Worm (Caenorhabditis elegans) whole organism, L4 larva: ENCODE measurements around the gene eas-1.

Source experiments
- F10B5.3 ChIP-seq: sonication (generic microtip); optimal IDR thresholded peaks from 2 replicates; lab custom pipeline; 2016; ENCODE audit warnings: mild to moderate bottlenecking, missing genetic modification characterization, missing compliant biosample characterization
- F37D6.2 ChIP-seq: sonication (generic microtip); optimal IDR thresholded peaks from 2 replicates; lab custom pipeline; 2016; ENCODE audit warnings: mild to moderate bottlenecking, missing genetic modification characterization, missing compliant biosample characterization
- F44E2.7 ChIP-seq: fragments of 200-800 bp; sonication (Bioruptor generic); IDR thresholded peaks from 2 replicates; pipeline ENCODE4 v2.1.2; 2022; ENCODE audit warnings: missing genetic modification characterization, missing compliant biosample characterization
- R02D3.7 ChIP-seq: fragments of 150-350 bp; sonication (generic microtip); optimal IDR thresholded peaks from 3 replicates; lab custom pipeline; 2014; ENCODE audit warnings: missing biosample characterization, missing genetic modification characterization
- T20F7.1 ChIP-seq: fragments of 200-800 bp; sonication (Bioruptor generic); optimal IDR thresholded peaks from 2 replicates; lab custom pipeline; 2018; ENCODE audit warnings: mild to moderate bottlenecking, missing genetic modification characterization, missing compliant biosample characterization
- T26A8.4 ChIP-seq: fragments of 200-800 bp; sonication (Bioruptor generic); IDR thresholded peaks from 2 replicates; pipeline ENCODE4 v1.3.6; 2022; ENCODE audit warnings: missing genetic modification characterization, missing compliant biosample characterization
- Y48G9A.11 ChIP-seq: fragments of 200-800 bp; sonication (Bioruptor generic); IDR thresholded peaks from 2 replicates; pipeline ENCODE4 v1.3.6; 2022; ENCODE audit warnings: missing genetic modification reagents, missing genetic modification characterization, missing compliant biosample characterization
- ZK337.2 ChIP-seq: fragments of 200-800 bp; sonication (Bioruptor generic); IDR thresholded peaks from 2 replicates; pipeline ENCODE4 v1.3.6; 2022; ENCODE audit warnings: missing genetic modification reagents, missing genetic modification characterization, missing compliant biosample characterization
- aha-1 ChIP-seq: fragments of 150-350 bp; peaks from one replicate; lab custom pipeline; 2014; ENCODE audit warnings: missing biosample characterization, missing genetic modification characterization
- ama-1 ChIP-seq: fragments of 150-350 bp; optimal IDR thresholded peaks from 2 replicates; lab custom pipeline; 2014; ENCODE audit warnings: inconsistent platforms, mixed read lengths
- attf-4 ChIP-seq: sonication (generic microtip); optimal IDR thresholded peaks from 3 replicates; lab custom pipeline; 2017; ENCODE audit warnings: missing biosample characterization, missing genetic modification characterization
- ceh-28 ChIP-seq: fragments of 150-350 bp; optimal IDR thresholded peaks from 2 replicates; lab custom pipeline; 2014; ENCODE audit warnings: missing biosample characterization, missing genetic modification reagents, missing genetic modification characterization
- ces-1 ChIP-seq: fragments of 150-350 bp; sonication (generic microtip); optimal IDR thresholded peaks from 4 replicates; lab custom pipeline; 2014; ENCODE audit warnings: missing biosample characterization, missing genetic modification reagents, missing genetic modification characterization
- ctbp-1 ChIP-seq: fragments of 200-800 bp; sonication (Bioruptor generic); IDR thresholded peaks from 2 replicates; pipeline ENCODE4 v1.3.6; 2022; ENCODE audit warnings: missing genetic modification reagents, missing genetic modification characterization, missing compliant biosample characterization
- daf-8 ChIP-seq: fragments of 200-800 bp; sonication (Bioruptor generic); IDR thresholded peaks from 2 replicates; pipeline ENCODE4 v1.3.6; 2022; ENCODE audit warnings: missing genetic modification characterization, missing compliant biosample characterization
- dmd-6 ChIP-seq: fragments of 200-800 bp; sonication (Bioruptor generic); IDR thresholded peaks from 2 replicates; pipeline ENCODE4 v1.3.6; 2022; ENCODE audit warnings: missing genetic modification reagents, missing genetic modification characterization, missing compliant biosample characterization
- dmd-8 ChIP-seq: fragments of 200-800 bp; sonication (Bioruptor generic); IDR thresholded peaks from 2 replicates; pipeline ENCODE4 v1.3.6; 2022; ENCODE audit warnings: missing genetic modification characterization, missing compliant biosample characterization
- dpl-1 ChIP-seq: fragments of 150-350 bp; optimal IDR thresholded peaks from 2 replicates; lab custom pipeline; 2014; ENCODE audit warnings: missing biosample characterization, missing genetic modification reagents, missing genetic modification characterization
- duxl-1 ChIP-seq: sonication (generic microtip); optimal IDR thresholded peaks from 2 replicates; lab custom pipeline; 2016; ENCODE audit warnings: mild to moderate bottlenecking, missing genetic modification characterization, moderate library complexity, missing compliant biosample characterization; ENCODE audit not compliant: poor library complexity
- egl-43 ChIP-seq: fragments of 200-800 bp; sonication (Bioruptor generic); IDR thresholded peaks from 2 replicates; pipeline ENCODE4 v1.3.6; 2022; ENCODE audit warnings: missing genetic modification reagents, missing genetic modification characterization, missing compliant biosample characterization
- lin-29 ChIP-seq: fragments of 200-800 bp; sonication (Bioruptor generic); IDR thresholded peaks from 2 replicates; pipeline ENCODE4 v1.3.6; 2022; ENCODE audit warnings: missing genetic modification reagents, missing genetic modification characterization, missing compliant biosample characterization
- lir-3 ChIP-seq: sonication (generic microtip); optimal IDR thresholded peaks from 2 replicates; lab custom pipeline; 2016; ENCODE audit warnings: mild to moderate bottlenecking, missing genetic modification characterization, missing compliant biosample characterization
- nhr-237 ChIP-seq: sonication (generic microtip); optimal IDR thresholded peaks from 2 replicates; lab custom pipeline; 2017; ENCODE audit warnings: missing biosample characterization, missing genetic modification characterization
- nhr-28 ChIP-seq: fragments of 150-350 bp; optimal IDR thresholded peaks from 2 replicates; lab custom pipeline; 2014; ENCODE audit warnings: missing biosample characterization, missing genetic modification characterization
- pha-4 ChIP-seq, 2 experiments: fragments of 150-350 bp in 1 of 2; fragments of 200-800 bp in 1 of 2; sonication (Bioruptor generic) in 1 of 2; IDR thresholded peaks in 1 of 2; optimal IDR thresholded peaks in 1 of 2; 2 replicates each; pipeline versions ENCODE4 v1.3.6 to Lab custom; 2014 to 2022; ENCODE audit warnings: missing genetic modification characterization in 2 of 2, missing genetic modification reagents in 2 of 2, missing biosample characterization in 1 of 2, missing compliant biosample characterization in 1 of 2
- php-3 ChIP-seq: fragments of 200-800 bp; sonication (Bioruptor generic); IDR thresholded peaks from 2 replicates; pipeline ENCODE4 v1.3.6; 2022; ENCODE audit warnings: missing genetic modification reagents, missing genetic modification characterization, missing compliant biosample characterization
- sdz-12 ChIP-seq: fragments of 200-800 bp; sonication (Bioruptor generic); optimal IDR thresholded peaks from 2 replicates; lab custom pipeline; 2018; ENCODE audit warnings: mild to moderate bottlenecking, missing genetic modification characterization, missing compliant biosample characterization
- snpc-1.2 ChIP-seq: fragments of 200-800 bp; sonication (Bioruptor generic); IDR thresholded peaks from 2 replicates; pipeline ENCODE4 v1.3.6; 2022; ENCODE audit warnings: missing genetic modification reagents, missing genetic modification characterization, missing compliant biosample characterization
- spr-1 ChIP-seq: sonication (generic microtip); optimal IDR thresholded peaks from 2 replicates; lab custom pipeline; 2016; ENCODE audit warnings: mild to moderate bottlenecking, missing genetic modification characterization, missing compliant biosample characterization
- spr-3 ChIP-seq: fragments of 200-800 bp; sonication (Bioruptor generic); optimal IDR thresholded peaks from 2 replicates; lab custom pipeline; 2018; ENCODE audit warnings: mild to moderate bottlenecking, missing genetic modification characterization, missing compliant biosample characterization
- tag-97 ChIP-seq: fragments of 200-800 bp; sonication (Bioruptor generic); IDR thresholded peaks from 2 replicates; pipeline ENCODE4 v1.3.6; 2022; ENCODE audit warnings: missing genetic modification characterization, missing compliant biosample characterization
- unc-62 ChIP-seq, 3 experiments: fragments of 150-350 bp in 1 of 3; sonication (generic microtip); optimal IDR thresholded peaks in 2 of 3; peaks in 1 of 3; 1 replicate in 1 of 3; 2 replicates in 2 of 3; lab custom pipeline; 2014 to 2017; ENCODE audit warnings: missing biosample characterization in 3 of 3, missing genetic modification characterization in 3 of 3, missing genetic modification reagents in 3 of 3, missing genotype in 1 of 3
- vab-7 ChIP-seq: fragments of 200-800 bp; sonication (Bioruptor generic); IDR thresholded peaks from 2 replicates; pipeline ENCODE4 v1.3.6; 2022; ENCODE audit warnings: missing genetic modification reagents, missing genetic modification characterization, missing compliant biosample characterization
- ztf-7 ChIP-seq: fragments of 150-350 bp; optimal IDR thresholded peaks from 2 replicates; lab custom pipeline; 2014; ENCODE audit warnings: missing biosample characterization, missing genetic modification characterization

Gene eas-1

ce11 chrII:4752257-4752728 is 12.1 kb downstream of the eas-1 start, which contains the start of gene F41C3.1:
Gene F41C3.1 (plus strand): TSS chrII:4752307.
- TF ChIP-seq unc-62 (GFP tag; optimal IDR thresholded peaks at IDR 0.05 in 1 of 2; lab: Kevin White, UChicago) (peak in 1 of 2 experiments; percentile 96), unc-62 (tag; optimal IDR thresholded peaks at IDR 0.05; lab: Kevin White, UChicago) (no peak), nhr-28 (tag; lab: Kevin White, UChicago) (no peak)

- TF ChIP-seq R02D3.7 (tag; lab: Kevin White, UChicago) (no peak), aha-1 (tag; lab: Kevin White, UChicago) (peak; percentile 57)
- TF ChIP-seq, all 104 proteins: peak for 1
These were observed 12.9 kb downstream of the eas-1 start, which contains the start of gene C27D9.1 for ce11 chrII:4753133-4753532. Gene C27D9.1 (plus strand): TSS chrII:4753413.

ce11 chrII:4755654-4756053 is 15.4 kb downstream of the eas-1 start:
- TF ChIP-seq T20F7.1 (peak; percentile 37), Y48G9A.11 (GFP tag; lab: Robert Waterston, UW) (peak; percentile 76), attf-4 (tag; lab: Kevin White, UChicago) (no peak), dpl-1 (no peak), ctbp-1 (GFP tag; lab: Robert Waterston, UW) (no peak), ces-1 (GFP tag; lab: Kevin White, UChicago) (no peak), tag-97 (no peak), spr-3 (GFP tag; lab: Kevin White, UChicago) (peak; percentile 15), egl-43 (GFP tag; lab: Robert Waterston, UW) (no peak), lin-29 (no peak), spr-1 (peak; percentile 75), sdz-12 (GFP tag; lab: Kevin White, UChicago) (no peak), vab-7 (no peak), F44E2.7 (GFP tag; lab: Robert Waterston, UW) (no peak)
- TF ChIP-seq, all 104 proteins: peak for 4

- TF ChIP-seq nhr-237 (tag; lab: Kevin White, UChicago) (no peak), lir-3 (tag; lab: Kevin White, UChicago) (no peak), T26A8.4 (no peak), F10B5.3 (tag; lab: Kevin White, UChicago) (no peak), dmd-8 (GFP tag; lab: Robert Waterston, UW) (no peak), dmd-6 (GFP tag; lab: Robert Waterston, UW) (no peak), php-3 (GFP tag; lab: Robert Waterston, UW) (no peak), duxl-1 (tag; lab: Kevin White, UChicago) (no peak), ztf-7 (tag; lab: Kevin White, UChicago) (no peak), F37D6.2 (tag; lab: Kevin White, UChicago) (no peak), ZK337.2 (GFP tag; lab: Robert Waterston, UW) (no peak), snpc-1.2 (GFP tag; lab: Robert Waterston, UW) (no peak), ceh-28 (tag; lab: Kevin White, UChicago) (no peak), daf-8 (GFP tag; lab: Robert Waterston, UW) (no peak), F44E2.7 (GFP tag; lab: Robert Waterston, UW) (no peak), pha-4 (GFP tag; IDR thresholded peaks at IDR 0.05; lab: Robert Waterston, UW) (no peak), pha-4 (tag; optimal IDR thresholded peaks at IDR 0.05; lab: Kevin White, UChicago) (no peak), ama-1 (lab: Kevin White, UChicago) (no peak)
These were observed 16.5 kb downstream of the eas-1 start, which contains the start of gene C27D9.2 for ce11 chrII:4756751-4757150. Gene C27D9.2 (minus strand): TSS chrII:4756851.
